Fruit fly (Drosophila melanogaster) whole organism, prepupa: Measurements from ENCODE around the gene CG31776.

ENCODE experiments used
- Blimp-1 ChIP-seq: fragments of 200-800 bp; sonication (Bioruptor generic); optimal IDR thresholded peaks from 3 replicates; lab custom pipeline; 2017; ENCODE audit warnings: missing biosample characterization, missing genetic modification characterization, mild to moderate bottlenecking, moderate library complexity, missing genetic modification reagents
- CG10631 ChIP-seq: fragments of 200-800 bp; sonication (Bioruptor generic); optimal IDR thresholded peaks from 2 replicates; lab custom pipeline; 2016; ENCODE audit warnings: missing biosample characterization, missing genetic modification characterization
- CG11294 ChIP-seq: fragments of 200-800 bp; sonication (Bioruptor generic); IDR thresholded peaks from 2 replicates; pipeline ENCODE4 v1.3.6; 2022; ENCODE audit warnings: missing biosample characterization, missing genetic modification characterization
- CG11902 ChIP-seq: fragments of 200-800 bp; sonication (Bioruptor generic); optimal IDR thresholded peaks from 3 replicates; lab custom pipeline; 2016; ENCODE audit warnings: missing biosample characterization, missing genetic modification characterization
- CG15336 ChIP-seq: fragments of 200-800 bp; sonication (Bioruptor generic); IDR thresholded peaks from 2 replicates; pipeline ENCODE4 v1.3.6; 2022; ENCODE audit warnings: missing biosample characterization, missing genetic modification characterization
- CG1621 ChIP-seq: fragments of 200-800 bp; sonication (Bioruptor generic); optimal IDR thresholded peaks from 3 replicates; lab custom pipeline; 2018; ENCODE audit warnings: missing biosample characterization, mild to moderate bottlenecking, missing genetic modification characterization
- CG3032 ChIP-seq: fragments of 200-800 bp; optimal IDR thresholded peaks from 2 replicates; lab custom pipeline; 2019; ENCODE audit warnings: missing biosample characterization, mild to moderate bottlenecking, missing genetic modification characterization, moderate library complexity
- CG32006 ChIP-seq: fragments of 200-800 bp; sonication (Bioruptor generic); optimal IDR thresholded peaks from 3 replicates; lab custom pipeline; 2017; ENCODE audit warnings: missing biosample characterization, mild to moderate bottlenecking, missing genetic modification characterization
- CG34406 ChIP-seq: fragments of 200-800 bp; sonication (Bioruptor generic); optimal IDR thresholded peaks from 3 replicates; lab custom pipeline; 2016; ENCODE audit warnings: missing biosample characterization, missing genetic modification characterization
- CG4318 ChIP-seq: fragments of 200-800 bp; sonication (Bioruptor generic); optimal IDR thresholded peaks from 3 replicates; lab custom pipeline; 2017; ENCODE audit warnings: missing biosample characterization, mild to moderate bottlenecking, missing genetic modification characterization
- CG6163 ChIP-seq: fragments of 200-800 bp; sonication (Bioruptor generic); IDR thresholded peaks from 3 replicates; pipeline ENCODE4 v1.3.6; 2022; ENCODE audit warnings: missing biosample characterization, missing genetic modification characterization
- CG6276 ChIP-seq: fragments of 200-800 bp; sonication (Bioruptor generic); optimal IDR thresholded peaks from 2 replicates; lab custom pipeline; 2017; ENCODE audit warnings: missing biosample characterization, mild to moderate bottlenecking, missing genetic modification characterization
- CG6808 ChIP-seq: fragments of 200-800 bp; sonication (Bioruptor generic); optimal IDR thresholded peaks from 3 replicates; lab custom pipeline; 2017; ENCODE audit warnings: missing biosample characterization, missing genetic modification characterization, mild to moderate bottlenecking, moderate library complexity, missing genetic modification reagents
- CG7368 ChIP-seq: fragments of 200-800 bp; sonication (Bioruptor generic); optimal IDR thresholded peaks from 3 replicates; lab custom pipeline; 2016; ENCODE audit warnings: missing biosample characterization, missing genetic modification characterization
- CG8119 ChIP-seq: fragments of 200-800 bp; sonication (Bioruptor generic); IDR thresholded peaks from 3 replicates; pipeline ENCODE4 v1.3.6; 2022; ENCODE audit warnings: missing biosample characterization, missing genetic modification characterization
- CG8319 ChIP-seq: fragments of 200-800 bp; sonication (Bioruptor generic); optimal IDR thresholded peaks from 3 replicates; lab custom pipeline; 2016; ENCODE audit warnings: missing biosample characterization, missing genetic modification characterization
- CG8632 ChIP-seq: fragments of 200-800 bp; sonication (Bioruptor generic); optimal IDR thresholded peaks from 3 replicates; lab custom pipeline; 2016; ENCODE audit warnings: missing biosample characterization, missing genetic modification characterization
- Eip78C ChIP-seq: fragments of 200-800 bp; sonication (Bioruptor generic); peaks from one replicate; lab custom pipeline; 2016; ENCODE audit warnings: missing biosample characterization, missing genetic modification characterization
- Eip93F ChIP-seq: fragments of 200-800 bp; sonication (Bioruptor generic); optimal IDR thresholded peaks from 2 replicates; lab custom pipeline; 2016; ENCODE audit warnings: missing biosample characterization, mild to moderate bottlenecking, missing genetic modification characterization
- Ets21C ChIP-seq: fragments of 200-800 bp; sonication (Bioruptor generic); optimal IDR thresholded peaks from 3 replicates; lab custom pipeline; 2016; ENCODE audit warnings: missing biosample characterization, missing genetic modification characterization
- Ets96B ChIP-seq: fragments of 200-800 bp; optimal IDR thresholded peaks from 2 replicates; lab custom pipeline; 2019; ENCODE audit warnings: missing biosample characterization, mild to moderate bottlenecking, missing genetic modification characterization, moderate library complexity
- Gug ChIP-seq: fragments of 200-800 bp; sonication (Bioruptor generic); IDR thresholded peaks from 2 replicates; pipeline ENCODE4 v1.3.6; 2022; ENCODE audit warnings: missing biosample characterization, missing genetic modification characterization
- Hr38 ChIP-seq: sonication (Bioruptor generic); optimal IDR thresholded peaks from 2 replicates; lab custom pipeline; 2016; ENCODE audit warnings: missing biosample characterization, missing genetic modification characterization
- Hr39 ChIP-seq: fragments of 200-800 bp; sonication (Bioruptor generic); optimal IDR thresholded peaks from 2 replicates; lab custom pipeline; 2016; ENCODE audit warnings: missing biosample characterization, missing genetic modification characterization
- Hr4 ChIP-seq: fragments of 200-800 bp; sonication (Bioruptor generic); optimal IDR thresholded peaks from 3 replicates; lab custom pipeline; 2016; ENCODE audit warnings: missing biosample characterization, missing genetic modification characterization
- Lpt ChIP-seq: fragments of 200-800 bp; sonication (Bioruptor generic); optimal IDR thresholded peaks from 3 replicates; lab custom pipeline; 2016; ENCODE audit warnings: missing biosample characterization, missing genetic modification characterization
- OdsH ChIP-seq: fragments of 200-800 bp; sonication (Bioruptor generic); optimal IDR thresholded peaks from 3 replicates; lab custom pipeline; 2016; ENCODE audit warnings: missing biosample characterization, missing genetic modification characterization
- Sox102F ChIP-seq: fragments of 200-800 bp; sonication (Bioruptor generic); optimal IDR thresholded peaks from 2 replicates; lab custom pipeline; 2016; ENCODE audit warnings: missing biosample characterization, mild to moderate bottlenecking, missing genetic modification characterization
- Sox15 ChIP-seq: fragments of 200-800 bp; sonication (Bioruptor generic); optimal IDR thresholded peaks from 3 replicates; lab custom pipeline; 2016; ENCODE audit warnings: missing biosample characterization, missing genetic modification characterization
- cyc ChIP-seq: fragments of 200-800 bp; sonication (Bioruptor generic); optimal IDR thresholded peaks from 3 replicates; lab custom pipeline; 2016; ENCODE audit warnings: missing biosample characterization, missing genetic modification characterization
- dac ChIP-seq: fragments of 200-800 bp; sonication (Bioruptor generic); optimal IDR thresholded peaks from 2 replicates; lab custom pipeline; 2017; ENCODE audit warnings: missing biosample characterization, mild to moderate bottlenecking, missing genetic modification characterization
- dsx ChIP-seq: fragments of 200-800 bp; optimal IDR thresholded peaks from 3 replicates; lab custom pipeline; 2019; ENCODE audit warnings: missing biosample characterization, mild to moderate bottlenecking, missing genetic modification characterization, moderate library complexity; ENCODE audit not compliant: poor library complexity, severe bottlenecking
- eg ChIP-seq: fragments of 200-800 bp; sonication (Bioruptor generic); IDR thresholded peaks from 3 replicates; pipeline ENCODE4 v1.3.6; 2022; ENCODE audit warnings: missing biosample characterization, missing genetic modification characterization
- esn ChIP-seq: fragments of 200-800 bp; sonication (Bioruptor generic); optimal IDR thresholded peaks from 2 replicates; lab custom pipeline; 2016; ENCODE audit warnings: missing biosample characterization, mild to moderate bottlenecking, missing genetic modification characterization, moderate library complexity
- fd59A ChIP-seq: fragments of 200-800 bp; sonication (Bioruptor generic); optimal IDR thresholded peaks from 2 replicates; lab custom pipeline; 2017; ENCODE audit warnings: missing biosample characterization, mild to moderate bottlenecking, missing genetic modification characterization, missing genetic modification reagents
- fd85E ChIP-seq: fragments of 200-800 bp; sonication (Bioruptor generic); optimal IDR thresholded peaks from 3 replicates; lab custom pipeline; 2016; ENCODE audit warnings: missing biosample characterization, missing genetic modification characterization
- fkh ChIP-seq: fragments of 200-800 bp; sonication (Bioruptor generic); optimal IDR thresholded peaks from 3 replicates; lab custom pipeline; 2017; ENCODE audit warnings: missing biosample characterization, mild to moderate bottlenecking, missing genetic modification characterization, moderate library complexity
- lz ChIP-seq: fragments of 200-800 bp; sonication (Bioruptor generic); optimal IDR thresholded peaks from 3 replicates; lab custom pipeline; 2016; ENCODE audit warnings: missing biosample characterization, missing genetic modification characterization
- net ChIP-seq: fragments of 200-800 bp; sonication (Bioruptor generic); optimal IDR thresholded peaks from 3 replicates; lab custom pipeline; 2016; ENCODE audit warnings: missing biosample characterization, missing genetic modification characterization
- pdm3 ChIP-seq: fragments of 200-800 bp; sonication (Bioruptor generic); optimal IDR thresholded peaks from 3 replicates; lab custom pipeline; 2016; ENCODE audit warnings: missing biosample characterization, missing genetic modification characterization
- salr ChIP-seq, 2 experiments: fragments of 200-800 bp; sonication (Bioruptor generic); optimal IDR thresholded peaks; 3 replicates each; lab custom pipeline; 2016 to 2018; ENCODE audit warnings: missing biosample characterization in 2 of 2, missing genetic modification characterization in 2 of 2, mild to moderate bottlenecking in 1 of 2
- ss ChIP-seq, 2 experiments: fragments of 200-800 bp; sonication (Bioruptor generic); optimal IDR thresholded peaks; 2 replicates in 1 of 2; 3 replicates in 1 of 2; lab custom pipeline; 2017 to 2018; ENCODE audit warnings: mild to moderate bottlenecking in 2 of 2, missing biosample characterization in 2 of 2, missing genetic modification characterization in 2 of 2, moderate library complexity in 1 of 2
- svp ChIP-seq: fragments of 200-800 bp; sonication (Bioruptor generic); peaks from one replicate; lab custom pipeline; 2016; ENCODE audit warnings: missing biosample characterization, missing genetic modification characterization
- topi ChIP-seq: fragments of 200-800 bp; sonication (Bioruptor generic); optimal IDR thresholded peaks from 3 replicates; lab custom pipeline; 2016; ENCODE audit warnings: missing biosample characterization, missing genetic modification characterization
- vri ChIP-seq: fragments of 200-800 bp; sonication (Bioruptor generic); optimal IDR thresholded peaks from 3 replicates; lab custom pipeline; 2016; ENCODE audit warnings: missing biosample characterization, mild to moderate bottlenecking, missing genetic modification characterization

CG31776 gene

dm6 chr2L:3485506-3485905, 15.5 kb downstream of the CG31776 start:
- TF ChIP-seq net (GFP tag; lab: Kevin White, UChicago) (peak; percentile 4), CG8119 (GFP tag; lab: Robert Waterston, UW) (peak; percentile 76), Eip78C (peak; percentile 30), esn (GFP tag; lab: Kevin White, UChicago) (no peak), Hr4 (peak; percentile 62), CG15336 (GFP tag; lab: Robert Waterston, UW) (peak; percentile 66), Lpt (GFP tag; lab: Kevin White, UChicago) (peak; percentile 11), eg (GFP tag; lab: Robert Waterston, UW) (peak; percentile 44; the same call in 2 of the 3 replicates), cyc (no peak), CG6163 (GFP tag; lab: Robert Waterston, UW) (0 out of 3 replicates have a peak, but pooled peaks have one; percentile 16), Hr39 (GFP tag; lab: Kevin White, UChicago) (no peak), CG34406 (GFP tag; lab: Kevin White, UChicago) (no peak), CG32006 (GFP tag; lab: Kevin White, UChicago) (peak; percentile 69), svp (GFP tag; lab: Kevin White, UChicago) (peak; percentile 10), dac (peak; percentile 13), CG4318 (GFP tag; lab: Kevin White, UChicago) (peak; percentile 23), OdsH (GFP tag; lab: Kevin White, UChicago) (peak; percentile 19), CG6276 (peak; percentile 36)

DNA sequence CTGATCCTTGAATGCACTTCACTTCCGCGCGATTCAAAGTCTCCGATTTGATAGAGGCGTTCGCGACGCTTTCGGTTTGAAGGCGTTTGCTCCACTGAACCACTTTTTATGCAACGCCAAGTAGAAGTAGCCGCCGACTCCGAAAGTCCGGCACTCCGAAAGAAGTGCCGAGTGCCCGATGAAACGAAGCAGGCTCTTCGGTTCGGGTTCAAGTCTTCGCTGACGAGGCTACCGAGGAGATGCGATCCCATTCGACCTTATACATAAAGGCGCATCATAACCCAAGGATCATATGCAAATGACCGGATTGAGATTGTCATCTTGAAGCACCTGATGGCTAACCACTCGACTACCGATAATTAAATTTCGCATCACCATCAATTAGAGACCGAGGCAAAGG, 21.0 kb downstream of the CG31776 start, which contains the start of gene CG15414:
TSS of gene CG15414 (minus strand) at position 101 of the 400 bp plus-strand sequence.
- TF ChIP-seq lz (GFP tag; lab: Kevin White, UChicago) (no peak), eg (GFP tag; lab: Robert Waterston, UW) (peak; percentile 42; the same call in 1 of the 3 replicates)
- TF ChIP-seq, all 60 proteins: peak for 1

dm6 chr2L:3493475-3493874, 23.5 kb downstream of the CG31776 start:
- no peak for TF ChIP-seq Hr4
- no peak for TF ChIP-seq CG34406 (GFP tag; lab: Kevin White, UChicago)
- no peak for TF ChIP-seq CG6276
- TF ChIP-seq CG11902 (GFP tag; lab: Kevin White, UChicago) = no peak
- TF ChIP-seq Sox102F = no peak
- TF ChIP-seq vri (GFP tag; lab: Kevin White, UChicago) = no peak
- no peak for TF ChIP-seq Ets21C (GFP tag; lab: Kevin White, UChicago)
- TF ChIP-seq CG15336 (GFP tag; lab: Robert Waterston, UW) = peak; percentile 61
- no peak for TF ChIP-seq Blimp-1 (GFP tag; lab: Kevin White, UChicago)
- TF ChIP-seq CG1621 (tag; lab: Kevin White, UChicago) = no peak
- no peak for TF ChIP-seq Hr38
- no peak for TF ChIP-seq CG8319
- no peak for TF ChIP-seq CG7368 (GFP tag; lab: Kevin White, UChicago)
- TF ChIP-seq CG8632 = no peak
- TF ChIP-seq CG8119 (GFP tag; lab: Robert Waterston, UW) = peak; percentile 37; the same call in 1 of the 3 replicates
- no peak for TF ChIP-seq CG10631 (GFP tag; lab: Kevin White, UChicago)
- TF ChIP-seq cyc = no peak
- peak; percentile 16 for TF ChIP-seq CG32006 (GFP tag; lab: Kevin White, UChicago)
- TF ChIP-seq esn (GFP tag; lab: Kevin White, UChicago) = no peak
- TF ChIP-seq CG6163 (GFP tag; lab: Robert Waterston, UW) = no peak
- TF ChIP-seq pdm3 (GFP tag; lab: Kevin White, UChicago) = no peak
- no peak for TF ChIP-seq Sox15
- TF ChIP-seq CG3032 (tag; lab: Kevin White, UChicago) = no peak
- TF ChIP-seq ss (GFP tag; optimal IDR thresholded peaks at IDR 0.05; lab: Kevin White, UChicago) = no peak
- TF ChIP-seq Eip93F = no peak
- TF ChIP-seq dsx (GFP tag; lab: Kevin White, UChicago) = no peak
- TF ChIP-seq CG4318 (GFP tag; lab: Kevin White, UChicago) = no peak
- TF ChIP-seq CG11294 = no peak
- no peak for TF ChIP-seq fd59A (GFP tag; lab: Kevin White, UChicago)
- no peak for TF ChIP-seq CG6808 (GFP tag; lab: Kevin White, UChicago)
- no peak for TF ChIP-seq lz (GFP tag; lab: Kevin White, UChicago)
- no peak for TF ChIP-seq Ets96B (tag; lab: Kevin White, UChicago)
- TF ChIP-seq topi (GFP tag; lab: Kevin White, UChicago) = no peak
- no peak for TF ChIP-seq fkh (GFP tag; lab: Kevin White, UChicago)
- TF ChIP-seq salr (GFP tag; optimal IDR thresholded peaks at IDR 0.05; lab: Kevin White, UChicago) = no peak
- TF ChIP-seq Eip78C = no peak
- peak; percentile 60; the same call in 1 of the 3 replicates for TF ChIP-seq eg (GFP tag; lab: Robert Waterston, UW)
- TF ChIP-seq Gug = 0 out of 2 replicates have a peak, but pooled peaks have one; percentile 28
- no peak for TF ChIP-seq fd85E (GFP tag; lab: Kevin White, UChicago)
